Fruit fly (Drosophila melanogaster) whole organism, embryonic: Measurements from ENCODE around the gene TwdlM.
A peak's percentile ranks its signal among the peaks of the same experiment; 100 is the strongest.

Experiments used
- Ada2b ChIP-seq: fragments of 200-800 bp; sonication (Bioruptor generic); IDR thresholded peaks from 2 replicates; pipeline ENCODE4 v1.3.6; 2022; ENCODE audit warnings: missing biosample characterization, missing genetic modification characterization
- BtbVII ChIP-seq: fragments of 200-800 bp; sonication (Bioruptor generic); optimal IDR thresholded peaks from 3 replicates; lab custom pipeline; 2017; ENCODE audit warnings: missing biosample characterization, mild to moderate bottlenecking, missing genetic modification characterization
- CG11504 ChIP-seq: fragments of 200-800 bp; sonication (Bioruptor generic); optimal IDR thresholded peaks from 3 replicates; lab custom pipeline; 2019; ENCODE audit warnings: missing biosample characterization, mild to moderate bottlenecking, missing genetic modification characterization, moderate library complexity
- CG13624 ChIP-seq: fragments of 200-800 bp; sonication (Bioruptor generic); optimal IDR thresholded peaks from 2 replicates; lab custom pipeline; 2016; ENCODE audit warnings: missing biosample characterization, missing genetic modification characterization
- CG14667 ChIP-seq: fragments of 200-800 bp; sonication (Bioruptor generic); IDR thresholded peaks from 2 replicates; pipeline ENCODE4 v1.3.6; 2022; ENCODE audit warnings: missing biosample characterization, missing genetic modification characterization
- CG14965 ChIP-seq: fragments of 200-800 bp; sonication (Bioruptor generic); optimal IDR thresholded peaks from 2 replicates; lab custom pipeline; 2016; ENCODE audit warnings: missing biosample characterization, missing genetic modification characterization, borderline replicate concordance
- CG15514 ChIP-seq: fragments of 200-800 bp; sonication (Bioruptor generic); optimal IDR thresholded peaks from 3 replicates; lab custom pipeline; 2017; ENCODE audit warnings: missing biosample characterization, missing genetic modification characterization, mild to moderate bottlenecking, moderate library complexity, missing genetic modification reagents
- CG15696 ChIP-seq: fragments of 200-800 bp; sonication (Bioruptor generic); optimal IDR thresholded peaks from 2 replicates; lab custom pipeline; 2019; ENCODE audit warnings: missing biosample characterization, mild to moderate bottlenecking, missing genetic modification characterization, moderate library complexity
- CG1602 ChIP-seq: fragments of 200-800 bp; sonication (Bioruptor generic); optimal IDR thresholded peaks from 3 replicates; lab custom pipeline; 2016; ENCODE audit warnings: missing biosample characterization, missing genetic modification characterization
- CG17385 ChIP-seq: fragments of 200-800 bp; sonication (Bioruptor generic); optimal IDR thresholded peaks from 3 replicates; lab custom pipeline; 2018; ENCODE audit warnings: missing biosample characterization, mild to moderate bottlenecking, missing genetic modification characterization
- CG17568 ChIP-seq: fragments of 200-800 bp; sonication (Bioruptor generic); optimal IDR thresholded peaks from 2 replicates; lab custom pipeline; 2018; ENCODE audit warnings: missing biosample characterization, mild to moderate bottlenecking, missing genetic modification characterization, moderate library complexity
- CG18764 ChIP-seq: fragments of 200-800 bp; sonication (Bioruptor generic); optimal IDR thresholded peaks from 3 replicates; lab custom pipeline; 2016; ENCODE audit warnings: missing biosample characterization, missing genetic modification characterization
- CG32767 ChIP-seq: fragments of 200-800 bp; sonication (Bioruptor generic); IDR thresholded peaks from 2 replicates; pipeline ENCODE4 v1.3.6; 2022; ENCODE audit warnings: missing biosample characterization, missing genetic modification characterization
- CG32772 ChIP-seq: fragments of 200-800 bp; sonication (Bioruptor generic); IDR thresholded peaks from 2 replicates; pipeline ENCODE4 v1.3.6; 2022; ENCODE audit warnings: missing biosample characterization, missing genetic modification characterization
- CG3281 ChIP-seq: fragments of 200-800 bp; sonication (Bioruptor generic); optimal IDR thresholded peaks from 3 replicates; lab custom pipeline; 2017; ENCODE audit warnings: missing biosample characterization, mild to moderate bottlenecking, missing genetic modification characterization
- CG3407 ChIP-seq: fragments of 200-800 bp; sonication (Bioruptor generic); optimal IDR thresholded peaks from 2 replicates; lab custom pipeline; 2018; ENCODE audit warnings: missing biosample characterization, mild to moderate bottlenecking, missing genetic modification characterization
- CG3726 ChIP-seq: fragments of 200-800 bp; sonication (Bioruptor generic); IDR thresholded peaks from 3 replicates; pipeline ENCODE4, ENCODE4 v1.3.6; 2022; ENCODE audit warnings: missing biosample characterization, missing genetic modification characterization
- CG4730 ChIP-seq: fragments of 200-800 bp; sonication (Bioruptor generic); IDR thresholded peaks from 2 replicates; pipeline ENCODE4 v1.3.6; 2022; ENCODE audit warnings: missing biosample characterization, missing genetic modification characterization
- CG6683 ChIP-seq: fragments of 200-800 bp; sonication (Bioruptor generic); optimal IDR thresholded peaks from 2 replicates; lab custom pipeline; 2017; ENCODE audit warnings: missing biosample characterization, mild to moderate bottlenecking, missing genetic modification characterization, missing genetic modification reagents
- CG6854 ChIP-seq: fragments of 200-800 bp; sonication (Bioruptor generic); optimal IDR thresholded peaks from 3 replicates; lab custom pipeline; 2017; ENCODE audit warnings: missing biosample characterization, mild to moderate bottlenecking, missing genetic modification characterization
- CG7839 ChIP-seq: fragments of 200-800 bp; sonication (Bioruptor generic); optimal IDR thresholded peaks from 3 replicates; lab custom pipeline; 2018; ENCODE audit warnings: missing biosample characterization, mild to moderate bottlenecking, missing genetic modification characterization, moderate library complexity
- CG7963 ChIP-seq: fragments of 200-800 bp; sonication (Bioruptor generic); IDR thresholded peaks from 3 replicates; pipeline ENCODE4 v1.3.6; 2022; ENCODE audit warnings: missing biosample characterization, missing genetic modification characterization; ENCODE audit not compliant: partially characterized antibody
- CG9609 ChIP-seq: fragments of 200-800 bp; sonication (Bioruptor generic); optimal IDR thresholded peaks from 3 replicates; lab custom pipeline; 2016; ENCODE audit warnings: missing biosample characterization, missing genetic modification characterization
- CG9727 ChIP-seq: fragments of 200-800 bp; sonication (Bioruptor generic); optimal IDR thresholded peaks from 3 replicates; lab custom pipeline; 2017; ENCODE audit warnings: missing biosample characterization, mild to moderate bottlenecking, missing genetic modification characterization
- CoRest ChIP-seq: fragments of 200-800 bp; sonication (Bioruptor generic); optimal IDR thresholded peaks from 3 replicates; lab custom pipeline; 2018; ENCODE audit warnings: missing biosample characterization, mild to moderate bottlenecking, missing genetic modification characterization, moderate library complexity
- H15 ChIP-seq: fragments of 200-800 bp; sonication (Bioruptor generic); IDR thresholded peaks from 3 replicates; pipeline ENCODE4 v1.3.6; 2022; ENCODE audit warnings: missing biosample characterization, missing genetic modification characterization
- Hand ChIP-seq: fragments of 200-800 bp; sonication (Bioruptor generic); optimal IDR thresholded peaks from 2 replicates; lab custom pipeline; 2017; ENCODE audit warnings: mild to moderate bottlenecking, missing biosample characterization, missing genetic modification reagents, missing genetic modification characterization
- Hmr ChIP-seq: fragments of 200-800 bp; sonication (Bioruptor generic); optimal IDR thresholded peaks from 3 replicates; lab custom pipeline; 2017; ENCODE audit warnings: mild to moderate bottlenecking, missing biosample characterization, missing genetic modification reagents, missing genetic modification characterization
- Hr3 ChIP-seq: fragments of 200-800 bp; sonication (Bioruptor generic); optimal IDR thresholded peaks from 3 replicates; lab custom pipeline; 2016; ENCODE audit warnings: missing biosample characterization, missing genetic modification characterization
- Jarid2 ChIP-seq: fragments of 200-800 bp; sonication (Bioruptor generic); optimal IDR thresholded peaks from 3 replicates; lab custom pipeline; 2017; ENCODE audit warnings: mild to moderate bottlenecking, missing biosample characterization, missing genetic modification reagents, missing genetic modification characterization
- MTF-1 ChIP-seq: fragments of 200-800 bp; sonication (Bioruptor generic); optimal IDR thresholded peaks from 2 replicates; lab custom pipeline; 2018; ENCODE audit warnings: missing biosample characterization, mild to moderate bottlenecking, missing genetic modification characterization, borderline replicate concordance
- Mad ChIP-seq: fragments of 200-800 bp; sonication (Bioruptor generic); optimal IDR thresholded peaks from 2 replicates; lab custom pipeline; 2016; ENCODE audit warnings: missing biosample characterization, missing genetic modification characterization
- NC2α ChIP-seq: fragments of 200-800 bp; sonication (Bioruptor generic); optimal IDR thresholded peaks from 2 replicates; lab custom pipeline; 2016; ENCODE audit warnings: missing biosample characterization, missing genetic modification characterization
- Rx ChIP-seq: fragments of 200-800 bp; sonication (Bioruptor generic); IDR thresholded peaks from 2 replicates; pipeline ENCODE4 v1.3.6; 2022; ENCODE audit warnings: missing biosample characterization, missing genetic modification characterization
- ase ChIP-seq: fragments of 200-800 bp; sonication (Bioruptor generic); IDR thresholded peaks from 3 replicates; pipeline ENCODE4 v1.3.6; 2022; ENCODE audit warnings: missing biosample characterization, missing genetic modification characterization
- br ChIP-seq: fragments of >200 bp; optimal IDR thresholded peaks from 2 replicates; lab custom pipeline; 2017
- danr ChIP-seq: fragments of 200-800 bp; sonication (Bioruptor generic); IDR thresholded peaks from 2 replicates; pipeline ENCODE4 v1.3.6; 2022; ENCODE audit warnings: missing biosample characterization, missing genetic modification characterization
- esg ChIP-seq: fragments of 200-800 bp; sonication (Bioruptor generic); conservative IDR thresholded peaks from 2 replicates; pipeline ENCODE4 v1.3.6; 2022; ENCODE audit warnings: missing biosample characterization, missing genetic modification characterization
- eyg ChIP-seq: fragments of 200-800 bp; sonication (Bioruptor generic); optimal IDR thresholded peaks from 3 replicates; lab custom pipeline; 2016; ENCODE audit warnings: missing biosample characterization, missing genetic modification characterization
- her ChIP-seq: fragments of 200-800 bp; sonication (Bioruptor generic); optimal IDR thresholded peaks from 2 replicates; lab custom pipeline; 2016; ENCODE audit warnings: missing biosample characterization, missing genetic modification characterization
- maf-S ChIP-seq: fragments of 200-800 bp; sonication (Bioruptor generic); optimal IDR thresholded peaks from 2 replicates; lab custom pipeline; 2016; ENCODE audit warnings: missing biosample characterization, missing genetic modification characterization
- prd ChIP-seq, 3 experiments: fragments of >200 bp in 2 of 3; fragments of 200-800 bp in 1 of 3; sonication (Bioruptor generic) in 1 of 3; optimal IDR thresholded peaks in 2 of 3; IDR thresholded peaks in 1 of 3; 2 replicates in 2 of 3; 3 replicates in 1 of 3; pipeline versions ENCODE4 v1.3.6 to Lab custom; 2017 to 2022; ENCODE audit warnings: missing biosample characterization in 1 of 3, missing genetic modification characterization in 1 of 3
- pum ChIP-seq: fragments of 200-800 bp; sonication (Bioruptor generic); optimal IDR thresholded peaks from 2 replicates; lab custom pipeline; 2016; ENCODE audit warnings: missing biosample characterization, missing genetic modification characterization
- repo ChIP-seq: fragments of 200-800 bp; sonication (Bioruptor generic); optimal IDR thresholded peaks from 2 replicates; lab custom pipeline; 2016; ENCODE audit warnings: missing biosample characterization, missing genetic modification characterization
- seq ChIP-seq: fragments of 200-800 bp; sonication (Bioruptor generic); IDR thresholded peaks from 2 replicates; pipeline ENCODE4 v1.3.6; 2022; ENCODE audit warnings: missing biosample characterization, missing genetic modification characterization
- tgo ChIP-seq: fragments of 200-800 bp; sonication (Bioruptor generic); IDR thresholded peaks from 3 replicates; pipeline ENCODE4 v1.3.6; 2022; ENCODE audit warnings: missing biosample characterization, missing genetic modification characterization
- unpg ChIP-seq: fragments of 200-800 bp; sonication (Bioruptor generic); optimal IDR thresholded peaks from 3 replicates; lab custom pipeline; 2018; ENCODE audit warnings: missing biosample characterization, mild to moderate bottlenecking, missing genetic modification characterization, moderate library complexity
- vvl ChIP-seq: fragments of 200-800 bp; sonication (Bioruptor generic); IDR thresholded peaks from 2 replicates; pipeline ENCODE4 v1.3.6; 2022; ENCODE audit warnings: missing biosample characterization, missing genetic modification characterization
- zen2 ChIP-seq: fragments of 200-800 bp; sonication (Bioruptor generic); IDR thresholded peaks from 3 replicates; pipeline ENCODE4 v1.3.6; 2022; ENCODE audit warnings: missing biosample characterization, missing genetic modification characterization; ENCODE audit not compliant: partially characterized antibody
- zfh1 ChIP-seq: fragments of 200-800 bp; sonication (Bioruptor generic); IDR thresholded peaks from 3 replicates; pipeline ENCODE4 v1.3.6; 2022; ENCODE audit warnings: missing biosample characterization, missing genetic modification characterization

Gene TwdlM

DNA sequence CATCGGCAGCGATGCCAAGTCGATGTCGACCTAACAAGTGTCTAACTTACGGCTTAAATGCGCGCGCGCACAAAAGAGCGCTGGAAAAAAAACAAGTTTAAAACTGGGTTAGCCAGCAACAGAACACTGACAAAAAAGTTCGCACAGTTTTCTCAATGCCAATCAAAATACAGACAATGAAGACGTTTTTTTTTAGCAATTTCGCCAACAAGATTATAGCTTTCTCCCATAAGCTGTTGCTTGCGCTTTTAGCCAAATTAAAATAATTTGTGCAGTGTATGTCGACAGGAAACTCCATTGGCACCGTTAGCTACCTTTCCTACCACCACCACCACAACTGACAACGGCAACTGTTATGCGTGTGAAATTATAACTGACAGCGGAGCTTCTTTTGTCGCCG lies 35.7 kb downstream of the TwdlM start (continued):
- TF ChIP-seq zen2 (GFP tag; lab: Robert Waterston, UW) = no peak
- TF ChIP-seq Hand (GFP tag; lab: Kevin White, UChicago) = peak; percentile 34
- peak; percentile 43 for TF ChIP-seq CG6854 (GFP tag; lab: Kevin White, UChicago)
- peak; percentile 65 for TF ChIP-seq Rx
- TF ChIP-seq CG4730 (GFP tag; lab: Robert Waterston, UW) = peak; percentile 41
- 0 out of 3 replicates have a peak, but pooled peaks have one; percentile 11 for TF ChIP-seq zfh1 (GFP tag; lab: Robert Waterston, UW)
- TF ChIP-seq maf-S (GFP tag; lab: Kevin White, UChicago) = peak; percentile 22
- peak; percentile 19 for TF ChIP-seq eyg
- peak; percentile 57 for TF ChIP-seq unpg (GFP tag; lab: Kevin White, UChicago)
- no peak for TF ChIP-seq Mad (GFP tag; lab: Kevin White, UChicago)
- no peak for TF ChIP-seq CG6683 (GFP tag; lab: Kevin White, UChicago)
- peak; percentile 23 for TF ChIP-seq pum (GFP tag; lab: Kevin White, UChicago)
- peak; percentile 15; the same call in 1 of the 2 replicates for TF ChIP-seq danr (GFP tag; lab: Robert Waterston, UW)
- TF ChIP-seq vvl (GFP tag; lab: Robert Waterston, UW) = peak; percentile 61
- TF ChIP-seq CG14667 (GFP tag; lab: Robert Waterston, UW) = peak; percentile 54
- TF ChIP-seq prd (optimal IDR thresholded peaks at IDR 0.05; lab: Kevin White, UChicago) = no peak
- TF ChIP-seq prd (GFP tag; IDR thresholded peaks at IDR 0.05; lab: Robert Waterston, UW) = peak; percentile 62; the same call in 2 of the 3 replicates
- peak; percentile 72 for TF ChIP-seq Ada2b (GFP tag; lab: Robert Waterston, UW)
- no peak for TF ChIP-seq CG17568
- TF ChIP-seq CG32767 = peak; percentile 48
- no peak for TF ChIP-seq MTF-1 (GFP tag; lab: Kevin White, UChicago)
- no peak for TF ChIP-seq her (GFP tag; lab: Kevin White, UChicago)
- peak; percentile 48; the same call in 1 of the 2 replicates for TF ChIP-seq CG32772 (GFP tag; lab: Robert Waterston, UW)
- peak; percentile 55 for TF ChIP-seq CG7839 (tag; lab: Kevin White, UChicago)
- no peak for TF ChIP-seq CG15696 (tag; lab: Kevin White, UChicago)
- TF ChIP-seq br (lab: Kevin White, UChicago) = no peak
- peak; percentile 71 for TF ChIP-seq esg (GFP tag; lab: Robert Waterston, UW)
- TF ChIP-seq CG3407 (GFP tag; lab: Kevin White, UChicago) = peak; percentile 4
- no peak for TF ChIP-seq Jarid2
- peak; percentile 47 for TF ChIP-seq CG15514
- 0 out of 3 replicates have a peak, but pooled peaks have one; percentile 44 for TF ChIP-seq CG3726 (GFP tag; lab: Robert Waterston, UW)
- TF ChIP-seq CG14965 (GFP tag; lab: Kevin White, UChicago) = peak; percentile 16
- peak; percentile 17 for TF ChIP-seq CG17385
- TF ChIP-seq Hmr (GFP tag; lab: Kevin White, UChicago) = peak; percentile 70
- TF ChIP-seq CG18764 = peak; percentile 6
- TF ChIP-seq repo (GFP tag; lab: Kevin White, UChicago) = peak; percentile 3
- peak; percentile 39 for TF ChIP-seq CG9727 (GFP tag; lab: Kevin White, UChicago)
- TF ChIP-seq BtbVII (GFP tag; lab: Kevin White, UChicago) = peak; percentile 54
- TF ChIP-seq CG3281 (GFP tag; lab: Kevin White, UChicago) = peak; percentile 63
- peak; percentile 25 for TF ChIP-seq Hr3 (GFP tag; lab: Kevin White, UChicago)
- peak; percentile 1 for TF ChIP-seq CG1602 (GFP tag; lab: Kevin White, UChicago)
- TF ChIP-seq CG7963 (GFP tag; lab: Robert Waterston, UW) = no peak
- TF ChIP-seq CG13624 (GFP tag; lab: Kevin White, UChicago) = peak; percentile 42
- peak; percentile 60; the same call in 1 of the 2 replicates for TF ChIP-seq seq (GFP tag; lab: Robert Waterston, UW)
- peak; percentile 78 for TF ChIP-seq CG11504 (tag; lab: Kevin White, UChicago)
- TF ChIP-seq CoRest (tag; lab: Kevin White, UChicago) = peak; percentile 26
- TF ChIP-seq NC2α = peak; percentile 7
- TF ChIP-seq CG9609 (GFP tag; lab: Kevin White, UChicago) = peak; percentile 63
- 0 out of 3 replicates have a peak, but pooled peaks have one; percentile 29 for TF ChIP-seq H15 (GFP tag; lab: Robert Waterston, UW)
- TF ChIP-seq tgo (GFP tag; lab: Robert Waterston, UW) = peak; percentile 66; the same call in 2 of the 3 replicates
- TF ChIP-seq ase (GFP tag; lab: Robert Waterston, UW) = peak; percentile 44; the same call in 2 of the 3 replicates
